Fruit fly (Drosophila melanogaster): Measurements from ENCODE around the gene Lamtor3.

- TF ChIP-seq cnc (optimal IDR thresholded peaks at IDR 0.05), result no peak
- no peak for TF ChIP-seq Crg-1 (GFP tag; optimal IDR thresholded peaks at IDR 0.05)
- TF ChIP-seq CG1620 (GFP tag; optimal IDR thresholded peaks at IDR 0.05), result no peak
- TF ChIP-seq kay (GFP tag; ENCODE audit: borderline replicate concordance), result no peak
- TF ChIP-seq CG14711 (tag; optimal IDR thresholded peaks at IDR 0.05), result no peak
- no peak for TF ChIP-seq toe (GFP tag; optimal IDR thresholded peaks at IDR 0.05)
These were observed 3.3 kb upstream of the Lamtor3 start, which contains the start of gene cass for dm6 chr2L:17477710-17478109.
